Worm (Caenorhabditis elegans): ENCODE measurements around the gene lbp-8.

The lbp-8 gene

DNA sequence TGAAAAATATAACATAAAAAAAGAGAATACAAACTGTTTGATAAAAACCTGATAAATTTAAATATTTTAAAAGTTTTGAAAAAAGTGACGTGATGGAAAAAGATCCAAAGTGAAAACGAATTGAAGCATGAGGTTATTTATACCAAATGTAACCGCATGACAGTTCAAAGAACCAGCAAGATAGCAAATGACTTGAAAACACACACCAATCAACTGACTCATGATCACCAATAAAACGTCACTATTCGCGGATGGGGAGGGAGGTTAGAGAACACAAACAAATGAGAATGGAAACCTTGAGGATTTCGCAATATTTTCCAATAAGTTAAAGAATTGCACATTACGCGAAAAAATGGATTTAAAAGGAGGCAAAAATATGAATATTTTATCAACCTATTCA, 18.8 kb downstream of the lbp-8 start, which contains the start of gene C06B3.7 (continued):
- TF ChIP-seq egl-18 (GFP tag; IDR thresholded peaks at IDR 0.05) (no peak), let-526 (GFP tag; IDR thresholded peaks at IDR 0.05) (peak; percentile 81), F49E8.2 (tag; optimal IDR thresholded peaks at IDR 0.05; ENCODE audit: insufficient read depth) (no peak), hlh-12 (tag; optimal IDR thresholded peaks at IDR 0.05) (no peak), tbx-9 (tag; optimal IDR thresholded peaks at IDR 0.05; ENCODE audit: borderline replicate concordance) (no peak), bed-2 (GFP tag; IDR thresholded peaks at IDR 0.05) (no peak), ets-4 (GFP tag; optimal IDR thresholded peaks at IDR 0.05) (no peak), snpc-1.3 (tag; optimal IDR thresholded peaks at IDR 0.05; ENCODE audit: insufficient read depth) (no peak), T26A5.8 (tag; optimal IDR thresholded peaks at IDR 0.05) (no peak), ZK185.1 (tag; optimal IDR thresholded peaks at IDR 0.05; ENCODE audit: poor library complexity, severe bottlenecking) (peak; percentile 17), egl-44 (GFP tag; IDR thresholded peaks at IDR 0.05) (peak; percentile 37; the same call in 1 of the 2 replicates), snpc-3.4 (tag; optimal IDR thresholded peaks at IDR 0.05) (no peak), aptf-2 (GFP tag; conservative IDR thresholded peaks at IDR 0.05) (no peak), nhr-80 (tag; optimal IDR thresholded peaks at IDR 0.05) (peak; percentile 83), nhr-27 (tag; optimal IDR thresholded peaks at IDR 0.05) (no peak), zim-3 (tag; optimal IDR thresholded peaks at IDR 0.05) (no peak), ama-1 (optimal IDR thresholded peaks at IDR 0.05) (no peak), ama-1 (GFP tag; optimal IDR thresholded peaks at IDR 0.05) (no peak), ztf-3 (GFP tag; optimal IDR thresholded peaks at IDR 0.05) (no peak), somi-1 (GFP tag; optimal IDR thresholded peaks at IDR 0.05) (peak; percentile 53), unc-62 (GFP tag; optimal IDR thresholded peaks at IDR 0.05) (peak; percentile 62), C17E4.6 (GFP tag; IDR thresholded peaks at IDR 0.05) (no peak), zfh-2 (GFP tag; conservative IDR thresholded peaks at IDR 0.05) (no peak), him-1 (tag; optimal IDR thresholded peaks at IDR 0.05) (no peak), ceh-27 (GFP tag; optimal IDR thresholded peaks at IDR 0.05) (peak; percentile 4), madf-3 (GFP tag; IDR thresholded peaks at IDR 0.05) (0 out of 2 replicates have a peak, but pooled peaks have one; percentile 2), F23B12.7 (tag; optimal IDR thresholded peaks at IDR 0.05; ENCODE audit: insufficient read depth) (peak; percentile 14), attf-5 (GFP tag; optimal IDR thresholded peaks at IDR 0.05) (peak; percentile 72), nhr-179 (tag; optimal IDR thresholded peaks at IDR 0.05) (no peak), egrh-3 (GFP tag; IDR thresholded peaks at IDR 0.05) (no peak), athp-1 (tag; optimal IDR thresholded peaks at IDR 0.05) (no peak), lin-35 (GFP tag; optimal IDR thresholded peaks at IDR 0.05) (no peak), hlh-26 (GFP tag; conservative IDR thresholded peaks at IDR 0.05) (no peak), snpc-4 (GFP tag; optimal IDR thresholded peaks at IDR 0.05) (no peak), snpc-4 (tag; optimal IDR thresholded peaks at IDR 0.05) (peak in 2 of 4 experiments; percentile 1 to 51), ztf-28 (GFP tag; IDR thresholded peaks at IDR 0.05) (no peak), atf-7 (tag; optimal IDR thresholded peaks at IDR 0.05) (peak; percentile 96), rpc-1 (optimal IDR thresholded peaks at IDR 0.05) (no peak), rpc-1 (tag; optimal IDR thresholded peaks at IDR 0.05) (no peak), B0035.1 (tag; optimal IDR thresholded peaks at IDR 0.05) (no peak), fkh-3 (tag; optimal IDR thresholded peaks at IDR 0.05) (no peak), F10E7.11 (tag; optimal IDR thresholded peaks at IDR 0.05) (no peak), ccch-3 (GFP tag; optimal IDR thresholded peaks at IDR 0.05) (no peak), aptf-3 (GFP tag; IDR thresholded peaks at IDR 0.05) (no peak), lin-40 (tag; optimal IDR thresholded peaks at IDR 0.05) (peak; percentile 71), repo-1 (tag; optimal IDR thresholded peaks at IDR 0.05) (no peak), ceh-100 (GFP tag; IDR thresholded peaks at IDR 0.05) (no peak), cebp-1 (GFP tag; IDR thresholded peaks at IDR 0.05) (peak; percentile 98), cebp-1 (tag; optimal IDR thresholded peaks at IDR 0.05) (peak; percentile 99), B0261.1 (tag; optimal IDR thresholded peaks at IDR 0.05) (no peak)
